Fruit fly (Drosophila melanogaster) S2 (cell line): Measurements from ENCODE around the gene CG4438.

Experiments used
- CG8478 ChIP-seq: fragments of >200 bp; optimal IDR thresholded peaks from 2 replicates; lab custom pipeline; 2018
- CTCF ChIP-seq, 2 experiments: fragments of >200 bp; optimal IDR thresholded peaks; 2 replicates each; lab custom pipeline; 2018

dm6 chr2L:9367340-9367739 lies 30.4 kb downstream of the CG4438 start, which contains the start of gene CG34181:
- no peak for TF ChIP-seq CG8478 (lab: Kevin White, UChicago)
- TF ChIP-seq CTCF (optimal IDR thresholded peaks at IDR 0.05; lab: Kevin White, UChicago), result no peak
